Worm (Caenorhabditis elegans): ENCODE data around the gene F09E5.3.

The F09E5.3 gene

ce11 chrII:5331677-5332303, 42.0 kb upstream of the F09E5.3 start (continued):
- no peak for TF ChIP-seq tag-97 (GFP tag; IDR thresholded peaks at IDR 0.05)
- TF ChIP-seq ama-1 (optimal IDR thresholded peaks at IDR 0.05): no peak
- TF ChIP-seq unc-62 (GFP tag; optimal IDR thresholded peaks at IDR 0.05 in 1 of 2): peak in 1 of 2 experiments; percentile 31
- TF ChIP-seq unc-62 (tag; optimal IDR thresholded peaks at IDR 0.05): no peak
- TF ChIP-seq cey-2 (tag; optimal IDR thresholded peaks at IDR 0.05; ENCODE audit: borderline replicate concordance, insufficient read depth): no peak

ce11 chrII:5332345-5333124, 41.3 kb upstream of the F09E5.3 start:
- TF ChIP-seq saeg-2 (GFP tag; IDR thresholded peaks at IDR 0.05) (no peak), set-16 (GFP tag; IDR thresholded peaks at IDR 0.05) (no peak), F10B5.3 (tag; optimal IDR thresholded peaks at IDR 0.05) (no peak), egl-27 (tag; optimal IDR thresholded peaks at IDR 0.05) (no peak), fos-1 (tag; optimal IDR thresholded peaks at IDR 0.05) (peak; percentile 44), egl-43 (GFP tag; IDR thresholded peaks at IDR 0.05) (no peak), jun-1 (tag; optimal IDR thresholded peaks at IDR 0.05) (no peak), ama-1 (optimal IDR thresholded peaks at IDR 0.05) (no peak), T20F7.1 (GFP tag; optimal IDR thresholded peaks at IDR 0.05) (no peak), unc-62 (GFP tag; optimal IDR thresholded peaks at IDR 0.05 in 1 of 2) (peak in 1 of 2 experiments; percentile 96), unc-62 (tag; optimal IDR thresholded peaks at IDR 0.05) (no peak), dmd-6 (GFP tag; IDR thresholded peaks at IDR 0.05) (peak; percentile 64), hlh-11 (tag; optimal IDR thresholded peaks at IDR 0.05) (peak; percentile 2), skn-1 (tag; optimal IDR thresholded peaks at IDR 0.05) (no peak), mes-2 (tag; optimal IDR thresholded peaks at IDR 0.05; ENCODE audit: poor library complexity, severe bottlenecking) (no peak), F49E8.2 (tag; optimal IDR thresholded peaks at IDR 0.05; ENCODE audit: borderline replicate concordance) (no peak), dve-1 (tag; optimal IDR thresholded peaks at IDR 0.05; ENCODE audit: insufficient read depth) (peak; percentile 21), hlh-30 (tag; optimal IDR thresholded peaks at IDR 0.05; ENCODE audit: insufficient read depth) (peak; percentile 38), ZK337.2 (GFP tag; IDR thresholded peaks at IDR 0.05) (no peak), nhr-42 (GFP tag; IDR thresholded peaks at IDR 0.05) (no peak), ztf-11 (tag; optimal IDR thresholded peaks at IDR 0.05) (no peak), snpc-4 (tag; optimal IDR thresholded peaks at IDR 0.05) (no peak), madf-9 (GFP tag; conservative IDR thresholded peaks at IDR 0.05) (no peak), Y75B8A.6 (GFP tag; IDR thresholded peaks at IDR 0.05) (no peak), dmd-9 (GFP tag; IDR thresholded peaks at IDR 0.05) (no peak), nhr-28 (tag; optimal IDR thresholded peaks at IDR 0.05) (no peak), hif-1 (tag; optimal IDR thresholded peaks at IDR 0.05) (peak in 1 of 2 experiments; percentile 9), hmg-1.1 (GFP tag; IDR thresholded peaks at IDR 0.05) (no peak), nhr-76 (tag; optimal IDR thresholded peaks at IDR 0.05) (no peak), unc-39 (tag; optimal IDR thresholded peaks at IDR 0.05) (no peak), mep-1 (tag; optimal IDR thresholded peaks at IDR 0.05) (no peak), gei-8 (GFP tag; optimal IDR thresholded peaks at IDR 0.05) (no peak), sdz-12 (GFP tag; optimal IDR thresholded peaks at IDR 0.05) (no peak), vab-7 (GFP tag; IDR thresholded peaks at IDR 0.05) (no peak), daf-16 (GFP tag; optimal IDR thresholded peaks at IDR 0.05) (no peak), daf-16 (tag; optimal IDR thresholded peaks at IDR 0.05) (no peak), ceh-32 (tag; optimal IDR thresholded peaks at IDR 0.05; ENCODE audit: poor library complexity) (no peak), spr-3 (GFP tag; optimal IDR thresholded peaks at IDR 0.05) (no peak), F37D6.2 (tag; optimal IDR thresholded peaks at IDR 0.05) (no peak), nhr-102 (tag; optimal IDR thresholded peaks at IDR 0.05) (no peak), ceh-20 (GFP tag; IDR thresholded peaks at IDR 0.05) (no peak), attf-4 (tag; optimal IDR thresholded peaks at IDR 0.05) (no peak), ztf-7 (tag; optimal IDR thresholded peaks at IDR 0.05) (no peak), lin-15B (tag; optimal IDR thresholded peaks at IDR 0.05) (no peak), snpc-1.2 (GFP tag; IDR thresholded peaks at IDR 0.05) (no peak)
